Worm (Caenorhabditis elegans) whole organism, L1 larva: ENCODE measurements around the gene F01G10.10.

Source experiments
- C04F5.9 ChIP-seq: sonication (generic microtip); optimal IDR thresholded peaks from 2 replicates; lab custom pipeline; 2016; ENCODE audit warnings: missing genetic modification characterization, missing compliant biosample characterization
- ceh-90 ChIP-seq: sonication (generic microtip); optimal IDR thresholded peaks from 2 replicates; lab custom pipeline; 2016; ENCODE audit warnings: missing genetic modification characterization, missing compliant biosample characterization
- efl-1 ChIP-seq, 4 experiments: fragments of 150-350 bp; optimal IDR thresholded peaks in 3 of 4; peaks in 1 of 4; 1 replicate in 1 of 4; 2 replicates in 3 of 4; lab custom pipeline; 2014; ENCODE audit warnings: missing biosample characterization in 2 of 4, missing genetic modification characterization in 2 of 4, missing genetic modification reagents in 2 of 4
- efl-3 ChIP-seq: fragments of 200-800 bp; sonication (Bioruptor generic); optimal IDR thresholded peaks from 2 replicates; lab custom pipeline; 2018; ENCODE audit warnings: mild to moderate bottlenecking, missing genetic modification characterization, missing compliant biosample characterization
- elt-2 ChIP-seq: sonication (generic microtip); optimal IDR thresholded peaks from 2 replicates; lab custom pipeline; 2016; ENCODE audit warnings: missing genetic modification characterization, mild to moderate bottlenecking, inconsistent platforms, missing compliant biosample characterization, missing genetic modification reagents
- hpl-2 ChIP-seq: fragments of 150-350 bp; optimal IDR thresholded peaks from 2 replicates; lab custom pipeline; 2014; ENCODE audit warnings: missing biosample characterization, missing genetic modification reagents, missing genetic modification characterization
- isw-1 ChIP-seq: fragments of 200-800 bp; sonication (Bioruptor generic); IDR thresholded peaks from 2 replicates; pipeline ENCODE4 v1.3.6; 2022; ENCODE audit warnings: missing genetic modification characterization, missing compliant biosample characterization
- lin-35 ChIP-seq, 2 experiments: fragments of 150-350 bp; optimal IDR thresholded peaks; 2 replicates each; lab custom pipeline; 2014; ENCODE audit warnings: missing biosample characterization in 2 of 2, missing genetic modification characterization in 2 of 2, missing genetic modification reagents in 2 of 2
- lir-3 ChIP-seq: sonication (generic microtip); optimal IDR thresholded peaks from 2 replicates; lab custom pipeline; 2016; ENCODE audit warnings: mild to moderate bottlenecking, missing genetic modification characterization, moderate library complexity, missing compliant biosample characterization; ENCODE audit not compliant: poor library complexity
- lsy-2 ChIP-seq, 2 experiments: fragments of 150-350 bp; optimal IDR thresholded peaks; 2 replicates each; lab custom pipeline; 2014; ENCODE audit warnings: missing biosample characterization in 2 of 2, missing genetic modification characterization in 2 of 2
- mab-9 ChIP-seq: fragments of 200-800 bp; sonication (Bioruptor generic); IDR thresholded peaks from 2 replicates; pipeline ENCODE4 v1.3.6; 2022; ENCODE audit warnings: missing genetic modification reagents, missing genetic modification characterization, missing compliant biosample characterization
- nhr-12 ChIP-seq: sonication (generic microtip); optimal IDR thresholded peaks from 2 replicates; lab custom pipeline; 2017; ENCODE audit warnings: missing biosample characterization, missing genetic modification characterization
- nhr-19 ChIP-seq: fragments of 200-800 bp; sonication (Bioruptor generic); conservative IDR thresholded peaks from 2 replicates; pipeline ENCODE4 v1.3.6; 2022; ENCODE audit warnings: missing genetic modification characterization, missing compliant biosample characterization
- nhr-20 ChIP-seq: sonication (generic microtip); optimal IDR thresholded peaks from 2 replicates; lab custom pipeline; 2016; ENCODE audit warnings: mild to moderate bottlenecking, missing genetic modification characterization, missing compliant biosample characterization
- nhr-237 ChIP-seq: fragments of 150-350 bp; optimal IDR thresholded peaks from 2 replicates; lab custom pipeline; 2014; ENCODE audit warnings: missing biosample characterization, missing genetic modification characterization
- nhr-47 ChIP-seq: sonication (generic microtip); optimal IDR thresholded peaks from 2 replicates; lab custom pipeline; 2016; ENCODE audit warnings: mild to moderate bottlenecking, missing genetic modification characterization, moderate library complexity, missing compliant biosample characterization
- nhr-85 ChIP-seq: sonication (generic microtip); peaks from one replicate; lab custom pipeline; 2016; ENCODE audit warnings: missing genetic modification characterization, inconsistent platforms, missing compliant biosample characterization
- pag-3 ChIP-seq: sonication (generic microtip); optimal IDR thresholded peaks from 2 replicates; lab custom pipeline; 2017; ENCODE audit warnings: missing genetic modification characterization, mild to moderate bottlenecking, missing compliant biosample characterization, antibody characterized with exemption, borderline replicate concordance; ENCODE audit not compliant: insufficient read depth
- rnt-1 ChIP-seq: sonication (generic microtip); optimal IDR thresholded peaks from 2 replicates; lab custom pipeline; 2016; ENCODE audit warnings: mild to moderate bottlenecking, missing genetic modification characterization, moderate library complexity, missing compliant biosample characterization
- skn-1 ChIP-seq: fragments of 150-350 bp; optimal IDR thresholded peaks from 2 replicates; lab custom pipeline; 2014; ENCODE audit warnings: missing biosample characterization, missing genetic modification characterization
- sox-4 ChIP-seq: sonication (generic microtip); optimal IDR thresholded peaks from 2 replicates; lab custom pipeline; 2016; ENCODE audit warnings: missing genetic modification characterization, missing compliant biosample characterization
- tlp-1 ChIP-seq: fragments of 150-350 bp; optimal IDR thresholded peaks from 2 replicates; lab custom pipeline; 2014; ENCODE audit warnings: missing biosample characterization, missing genetic modification characterization
- unc-30 ChIP-seq: sonication (generic microtip); optimal IDR thresholded peaks from 2 replicates; lab custom pipeline; 2017; ENCODE audit warnings: missing biosample characterization, missing genetic modification characterization
- zag-1 ChIP-seq: fragments of 150-350 bp; optimal IDR thresholded peaks from 2 replicates; lab custom pipeline; 2014; ENCODE audit warnings: missing biosample characterization, missing genetic modification characterization

F01G10.10 gene

DNA sequence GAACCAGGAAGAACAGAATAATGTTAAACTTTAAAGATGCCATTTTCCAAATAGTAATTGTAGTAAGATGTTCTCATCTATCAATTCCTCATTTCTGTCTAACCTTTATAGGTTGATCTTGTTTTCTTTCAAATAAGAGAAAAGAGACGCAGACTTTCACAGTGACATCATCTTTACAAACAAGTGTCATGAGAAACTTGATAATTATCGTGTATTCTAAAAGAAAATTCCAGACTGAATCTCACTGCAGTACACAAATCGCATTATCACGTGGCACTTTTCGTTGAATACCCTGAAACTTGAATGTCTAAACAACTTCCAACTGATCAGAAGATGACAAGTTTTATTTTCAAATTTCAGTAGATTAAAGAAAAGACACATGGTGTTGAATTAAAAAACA, 49.1 kb downstream of the F01G10.10 start, which contains the start of gene R09E10.13:
TSS of gene R09E10.13 (minus strand) at position 61 of the 400 bp plus-strand sequence.
- TF ChIP-seq elt-2 (tag; lab: Kevin White, UChicago), result no peak
- TF ChIP-seq nhr-19 (GFP tag; lab: Robert Waterston, UW), result peak; percentile 27; the same call in 1 of the 2 replicates
- peak in 1 of 2 experiments; percentile 43 for TF ChIP-seq lin-35 (GFP tag; optimal IDR thresholded peaks at IDR 0.05; lab: Kevin White, UChicago)
- no peak for TF ChIP-seq rnt-1
- no peak for TF ChIP-seq efl-3 (GFP tag; lab: Kevin White, UChicago)
- no peak for TF ChIP-seq efl-1 (optimal IDR thresholded peaks at IDR 0.05; lab: Kevin White, UChicago)
- peak in 1 of 2 experiments; percentile 36 for TF ChIP-seq efl-1 (GFP tag; optimal IDR thresholded peaks at IDR 0.05 in 1 of 2; lab: Kevin White, UChicago)
- TF ChIP-seq mab-9 (GFP tag; lab: Robert Waterston, UW), result no peak
- peak; percentile 33 for TF ChIP-seq nhr-20 (tag; lab: Kevin White, UChicago)
- peak; percentile 81 for TF ChIP-seq nhr-85 (tag; lab: Kevin White, UChicago)

DNA sequence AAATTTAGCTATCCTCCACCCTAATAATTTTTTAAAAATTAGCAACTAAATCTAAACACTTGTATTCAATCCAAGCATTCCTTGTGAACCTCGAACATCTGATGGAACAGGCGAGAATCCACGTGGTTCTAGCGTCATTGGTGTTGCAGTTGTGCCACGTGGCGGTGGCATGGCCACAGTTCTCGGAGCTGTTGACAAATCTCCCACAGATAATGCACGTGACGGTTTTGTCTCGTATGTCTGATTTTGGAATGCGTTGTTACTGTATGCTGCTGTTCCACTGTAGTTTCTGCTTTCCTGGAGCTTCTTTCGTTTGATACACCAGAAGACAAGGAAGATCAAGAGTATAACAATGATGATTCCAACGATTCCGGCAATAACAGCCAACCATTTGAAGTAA, 50.1 kb downstream of the F01G10.10 start:
- TF ChIP-seq pag-3 (tag; lab: Kevin White, UChicago) (no peak), skn-1 (tag; lab: Kevin White, UChicago) (no peak), nhr-12 (tag; lab: Kevin White, UChicago) (no peak), nhr-47 (tag; lab: Kevin White, UChicago) (no peak), lir-3 (tag; lab: Kevin White, UChicago) (no peak), lsy-2 (tag; optimal IDR thresholded peaks at IDR 0.05; lab: Kevin White, UChicago) (no peak), nhr-237 (tag; lab: Kevin White, UChicago) (no peak), unc-30 (tag; lab: Kevin White, UChicago) (no peak), zag-1 (tag; lab: Kevin White, UChicago) (no peak), tlp-1 (no peak), hpl-2 (GFP tag; lab: Kevin White, UChicago) (no peak), elt-2 (tag; lab: Kevin White, UChicago) (no peak), efl-1 (optimal IDR thresholded peaks at IDR 0.05; lab: Kevin White, UChicago) (no peak), efl-1 (GFP tag; optimal IDR thresholded peaks at IDR 0.05 in 1 of 2; lab: Kevin White, UChicago) (no peak), sox-4 (tag; lab: Kevin White, UChicago) (no peak), isw-1 (no peak), lin-35 (GFP tag; optimal IDR thresholded peaks at IDR 0.05; lab: Kevin White, UChicago) (no peak), C04F5.9 (tag; lab: Kevin White, UChicago) (no peak), ceh-90 (tag; lab: Kevin White, UChicago) (no peak)
